Fruit fly (Drosophila melanogaster) whole organism, embryonic: ENCODE measurements around the gene CG12493.

Experiments used
- Ptx1 ChIP-seq: fragments of 200-800 bp; sonication (Bioruptor generic); IDR thresholded peaks from 2 replicates; pipeline ENCODE4 v1.3.6; 2022; ENCODE audit warnings: missing biosample characterization, missing genetic modification characterization
- al ChIP-seq: fragments of 200-800 bp; sonication (Bioruptor generic); IDR thresholded peaks from 2 replicates; pipeline ENCODE4 v1.3.6; 2022; ENCODE audit warnings: missing biosample characterization, missing genetic modification characterization
- mld ChIP-seq: fragments of 200-800 bp; sonication (Bioruptor generic); IDR thresholded peaks from 3 replicates; pipeline ENCODE4 v1.3.6; 2022; ENCODE audit warnings: missing biosample characterization, missing genetic modification characterization; ENCODE audit not compliant: partially characterized antibody

dm6 chr3L:4750754-4751153 lies 2.8 kb downstream of the CG12493 start:
- TF ChIP-seq mld (GFP tag; lab: Robert Waterston, UW), result no peak
- no peak for TF ChIP-seq al (GFP tag; lab: Robert Waterston, UW)
- TF ChIP-seq Ptx1 (GFP tag; lab: Robert Waterston, UW), result no peak
